Fruit fly (Drosophila melanogaster): ENCODE measurements around the gene CG14391.

The CG14391 gene

dm6 chr3R:12699620-12700378 is 5.2 kb upstream of the CG14391 start:
- TF ChIP-seq hbn (GFP tag; IDR thresholded peaks at IDR 0.05; ENCODE audit: partially characterized antibody) (no peak), Bdp1 (GFP tag; optimal IDR thresholded peaks at IDR 0.05) (no peak), CG12236 (GFP tag; optimal IDR thresholded peaks at IDR 0.05) (no peak), grn (GFP tag; optimal IDR thresholded peaks at IDR 0.05) (peak; percentile 48), peb (GFP tag; IDR thresholded peaks at IDR 0.05) (no peak), prd (optimal IDR thresholded peaks at IDR 0.05) (no peak), prd (GFP tag; IDR thresholded peaks at IDR 0.05) (no peak), Blimp-1 (GFP tag; optimal IDR thresholded peaks at IDR 0.05) (no peak), sens (GFP tag) (peak; percentile 39), gsb (GFP tag; IDR thresholded peaks at IDR 0.05) (no peak), eyg (GFP tag; optimal IDR thresholded peaks at IDR 0.05) (no peak), kah (GFP tag; optimal IDR thresholded peaks at IDR 0.05) (no peak), sens-2 (GFP tag; IDR thresholded peaks at IDR 0.05) (no peak), ro (GFP tag; IDR thresholded peaks at IDR 0.05) (no peak), CG34376 (GFP tag; optimal IDR thresholded peaks at IDR 0.05) (peak; percentile 67), emc (GFP tag; optimal IDR thresholded peaks at IDR 0.05) (no peak), dimm (GFP tag; IDR thresholded peaks at IDR 0.05) (no peak), sd (tag; optimal IDR thresholded peaks at IDR 0.05) (peak; percentile 70), Dad (GFP tag; optimal IDR thresholded peaks at IDR 0.05) (no peak), Chrac-16 (GFP tag; optimal IDR thresholded peaks at IDR 0.05) (no peak), Pdp1 (GFP tag; optimal IDR thresholded peaks at IDR 0.05) (peak in 1 of 2 experiments; percentile 95), cwo (GFP tag; optimal IDR thresholded peaks at IDR 0.05) (peak; percentile 5), Ada2b (GFP tag; IDR thresholded peaks at IDR 0.05) (no peak), Rx (GFP tag; IDR thresholded peaks at IDR 0.05) (no peak), Dp (GFP tag; optimal IDR thresholded peaks at IDR 0.05) (no peak), Poxn (GFP tag; IDR thresholded peaks at IDR 0.05) (no peak), exex (tag; optimal IDR thresholded peaks at IDR 0.05) (peak; percentile 66), gro (GFP tag; optimal IDR thresholded peaks at IDR 0.05) (no peak), sug (tag; optimal IDR thresholded peaks at IDR 0.05) (peak; percentile 66), CG10543 (GFP tag; optimal IDR thresholded peaks at IDR 0.05) (peak; percentile 51), BtbVII (GFP tag; optimal IDR thresholded peaks at IDR 0.05) (peak; percentile 26), CG10654 (GFP tag; optimal IDR thresholded peaks at IDR 0.05) (no peak), kay (GFP tag; optimal IDR thresholded peaks at IDR 0.05) (peak; percentile 41), CG15514 (GFP tag; optimal IDR thresholded peaks at IDR 0.05) (no peak), tap (tag; optimal IDR thresholded peaks at IDR 0.05) (no peak), al (GFP tag; IDR thresholded peaks at IDR 0.05) (no peak), gt (GFP tag; IDR thresholded peaks at IDR 0.05) (no peak), CG10431 (GFP tag; optimal IDR thresholded peaks at IDR 0.05) (no peak), bsh (GFP tag; optimal IDR thresholded peaks at IDR 0.05) (no peak)

- TF ChIP-seq wor (GFP tag; IDR thresholded peaks at IDR 0.05), result no peak
- no peak for TF ChIP-seq en (GFP tag; optimal IDR thresholded peaks at IDR 0.05)
- no peak for TF ChIP-seq gfzf (GFP tag; optimal IDR thresholded peaks at IDR 0.05)
- no peak for TF ChIP-seq D (optimal IDR thresholded peaks at IDR 0.05)
- no peak for TF ChIP-seq D (GFP tag; optimal IDR thresholded peaks at IDR 0.05)
- TF ChIP-seq Ets65A (GFP tag), result peak; percentile 63
Observed at dm6 chr3R:12698363-12698762, 3.7 kb upstream of the CG14391 start.
